Worm (Caenorhabditis elegans) whole organism, L1 larva: Measurements from ENCODE around the gene H25P19.1.

ENCODE experiments used
- ama-1 ChIP-seq: fragments of 150-350 bp; optimal IDR thresholded peaks from 2 replicates; lab custom pipeline; 2014
- fos-1 ChIP-seq: fragments of 150-350 bp; optimal IDR thresholded peaks from 2 replicates; lab custom pipeline; 2014; ENCODE audit warnings: missing biosample characterization, missing genetic modification characterization
- hpl-2 ChIP-seq: fragments of 150-350 bp; optimal IDR thresholded peaks from 2 replicates; lab custom pipeline; 2014; ENCODE audit warnings: missing biosample characterization, missing genetic modification reagents, missing genetic modification characterization
- nhr-28 ChIP-seq: fragments of 150-350 bp; optimal IDR thresholded peaks from 2 replicates; lab custom pipeline; 2014; ENCODE audit warnings: missing biosample characterization, missing genetic modification characterization
- nhr-76 ChIP-seq: sonication (generic microtip); optimal IDR thresholded peaks from 2 replicates; lab custom pipeline; 2017; ENCODE audit warnings: missing biosample characterization, missing genetic modification characterization
- tbx-2 ChIP-seq: sonication (generic microtip); optimal IDR thresholded peaks from 2 replicates; lab custom pipeline; 2016; ENCODE audit warnings: missing genetic modification characterization, missing compliant biosample characterization
- zip-4 ChIP-seq: fragments of 200-800 bp; sonication (Bioruptor generic); optimal IDR thresholded peaks from 2 replicates; lab custom pipeline; 2018; ENCODE audit warnings: mild to moderate bottlenecking, missing genetic modification characterization, moderate library complexity, missing compliant biosample characterization

DNA sequence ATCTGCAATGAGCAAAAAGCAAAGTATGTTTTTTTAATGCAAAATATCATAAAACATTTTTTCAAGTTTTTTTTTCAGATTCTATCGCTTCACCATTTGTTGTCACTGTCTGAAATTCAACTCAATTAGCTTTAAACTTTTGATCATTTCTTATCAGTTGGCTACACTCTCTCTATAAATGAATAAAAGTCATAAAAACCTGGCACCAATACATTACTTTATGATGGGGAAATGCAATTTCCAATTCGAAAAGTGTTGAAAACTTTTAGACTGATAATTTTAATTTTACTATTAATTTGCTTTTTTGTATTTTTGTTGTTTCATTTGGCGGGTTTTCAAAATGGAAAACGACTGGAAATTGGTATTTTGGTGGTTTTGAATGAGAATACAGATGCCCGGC lies 3.6 kb upstream of the H25P19.1 start, which contains the start of gene F31F4.1:
- TF ChIP-seq tbx-2 (tag; lab: Kevin White, UChicago) (no peak), hpl-2 (GFP tag; lab: Kevin White, UChicago) (no peak), zip-4 (no peak), nhr-76 (tag; lab: Kevin White, UChicago) (no peak), fos-1 (tag; lab: Kevin White, UChicago) (no peak), nhr-28 (tag; lab: Kevin White, UChicago) (no peak), ama-1 (no peak)
